Worm (Caenorhabditis elegans) whole organism, L1 larva: ENCODE measurements around the gene K01A6.4.

ENCODE experiments used
- C04F5.9 ChIP-seq: sonication (generic microtip); optimal IDR thresholded peaks from 2 replicates; lab custom pipeline; 2016; ENCODE audit warnings: missing genetic modification characterization, missing compliant biosample characterization
- ceh-8 ChIP-seq: fragments of 200-800 bp; sonication (Bioruptor generic); optimal IDR thresholded peaks from 2 replicates; lab custom pipeline; 2018; ENCODE audit warnings: mild to moderate bottlenecking, missing genetic modification characterization, moderate library complexity, missing compliant biosample characterization
- ces-1 ChIP-seq: fragments of 150-350 bp; optimal IDR thresholded peaks from 2 replicates; lab custom pipeline; 2014; ENCODE audit warnings: missing biosample characterization, missing genetic modification reagents, missing genetic modification characterization
- dpl-1 ChIP-seq, 3 experiments: fragments of 150-350 bp in 2 of 3; sonication (generic microtip) in 1 of 3; optimal IDR thresholded peaks; 2 replicates each; lab custom pipeline; 2014 to 2017; ENCODE audit warnings: missing biosample characterization in 3 of 3, missing genetic modification characterization in 3 of 3, missing genetic modification reagents in 3 of 3
- dsc-1 ChIP-seq: sonication (generic microtip); optimal IDR thresholded peaks from 2 replicates; lab custom pipeline; 2016; ENCODE audit warnings: mild to moderate bottlenecking, missing genetic modification characterization, missing compliant biosample characterization
- elt-2 ChIP-seq: sonication (generic microtip); optimal IDR thresholded peaks from 2 replicates; lab custom pipeline; 2016; ENCODE audit warnings: missing genetic modification characterization, mild to moderate bottlenecking, inconsistent platforms, missing compliant biosample characterization, missing genetic modification reagents
- elt-3 ChIP-seq, 6 experiments: fragments of 150-350 bp in 1 of 6; sonication (generic microtip); optimal IDR thresholded peaks; 2 replicates each; lab custom pipeline; 2017 to 2018; ENCODE audit warnings: missing biosample characterization in 6 of 6, missing genetic modification characterization in 6 of 6, inconsistent platforms in 1 of 6
- ets-5 ChIP-seq: fragments of 200-800 bp; sonication (Bioruptor generic); IDR thresholded peaks from 2 replicates; pipeline ENCODE4 v1.3.6; 2022; ENCODE audit warnings: missing genetic modification characterization, missing compliant biosample characterization
- fkh-10 ChIP-seq: sonication (generic microtip); optimal IDR thresholded peaks from 2 replicates; lab custom pipeline; 2017; ENCODE audit warnings: missing biosample characterization, missing genetic modification reagents, missing genetic modification characterization
- fkh-4 ChIP-seq: sonication (generic microtip); optimal IDR thresholded peaks from 2 replicates; lab custom pipeline; 2016; ENCODE audit warnings: missing compliant biosample characterization, missing genetic modification characterization, borderline replicate concordance
- fkh-8 ChIP-seq: sonication (generic microtip); optimal IDR thresholded peaks from 2 replicates; lab custom pipeline; 2016; ENCODE audit warnings: mild to moderate bottlenecking, missing genetic modification characterization, missing compliant biosample characterization
- grh-1 ChIP-seq: fragments of 200-800 bp; sonication (Bioruptor generic); IDR thresholded peaks from 2 replicates; pipeline ENCODE4 v1.3.6; 2022; ENCODE audit warnings: missing genetic modification reagents, missing genetic modification characterization, missing compliant biosample characterization
- hlh-17 ChIP-seq: fragments of 200-800 bp; sonication (Bioruptor generic); optimal IDR thresholded peaks from 2 replicates; lab custom pipeline; 2018; ENCODE audit warnings: missing genetic modification characterization, mild to moderate bottlenecking, missing compliant biosample characterization, moderate library complexity, borderline replicate concordance
- hlh-4 ChIP-seq: sonication (generic microtip); optimal IDR thresholded peaks from 2 replicates; lab custom pipeline; 2016; ENCODE audit warnings: mild to moderate bottlenecking, missing genetic modification characterization, missing compliant biosample characterization
- hpl-2 ChIP-seq: fragments of 150-350 bp; optimal IDR thresholded peaks from 2 replicates; lab custom pipeline; 2014; ENCODE audit warnings: missing biosample characterization, missing genetic modification reagents, missing genetic modification characterization
- irx-1 ChIP-seq: sonication (generic microtip); optimal IDR thresholded peaks from 2 replicates; lab custom pipeline; 2016; ENCODE audit warnings: missing genetic modification characterization, missing compliant biosample characterization
- lin-13 ChIP-seq: fragments of 150-350 bp; optimal IDR thresholded peaks from 2 replicates; lab custom pipeline; 2014; ENCODE audit warnings: missing biosample characterization, missing genetic modification reagents, missing genetic modification characterization
- lin-14 ChIP-seq: fragments of 200-800 bp; sonication (Bioruptor generic); optimal IDR thresholded peaks from 2 replicates; lab custom pipeline; 2018; ENCODE audit warnings: mild to moderate bottlenecking, missing genetic modification characterization, moderate library complexity, missing compliant biosample characterization
- lin-35 ChIP-seq, 2 experiments: fragments of 150-350 bp; optimal IDR thresholded peaks; 2 replicates each; lab custom pipeline; 2014; ENCODE audit warnings: missing biosample characterization in 2 of 2, missing genetic modification characterization in 2 of 2, missing genetic modification reagents in 2 of 2
- lsy-2 ChIP-seq, 2 experiments: fragments of 150-350 bp; optimal IDR thresholded peaks; 2 replicates each; lab custom pipeline; 2014; ENCODE audit warnings: missing biosample characterization in 2 of 2, missing genetic modification characterization in 2 of 2
- mab-9 ChIP-seq: fragments of 200-800 bp; sonication (Bioruptor generic); IDR thresholded peaks from 2 replicates; pipeline ENCODE4 v1.3.6; 2022; ENCODE audit warnings: missing genetic modification reagents, missing genetic modification characterization, missing compliant biosample characterization
- mef-2 ChIP-seq: fragments of 150-350 bp; optimal IDR thresholded peaks from 2 replicates; lab custom pipeline; 2014; ENCODE audit warnings: missing biosample characterization, missing genetic modification characterization
- mep-1 ChIP-seq: fragments of 150-350 bp; optimal IDR thresholded peaks from 2 replicates; lab custom pipeline; 2014; ENCODE audit warnings: missing biosample characterization, missing genetic modification characterization
- nhr-12 ChIP-seq: sonication (generic microtip); optimal IDR thresholded peaks from 2 replicates; lab custom pipeline; 2017; ENCODE audit warnings: missing biosample characterization, missing genetic modification characterization
- nhr-19 ChIP-seq: fragments of 200-800 bp; sonication (Bioruptor generic); conservative IDR thresholded peaks from 2 replicates; pipeline ENCODE4 v1.3.6; 2022; ENCODE audit warnings: missing genetic modification characterization, missing compliant biosample characterization
- nhr-20 ChIP-seq: sonication (generic microtip); optimal IDR thresholded peaks from 2 replicates; lab custom pipeline; 2016; ENCODE audit warnings: mild to moderate bottlenecking, missing genetic modification characterization, missing compliant biosample characterization
- nhr-28 ChIP-seq: fragments of 150-350 bp; optimal IDR thresholded peaks from 2 replicates; lab custom pipeline; 2014; ENCODE audit warnings: missing biosample characterization, missing genetic modification characterization
- nhr-47 ChIP-seq: sonication (generic microtip); optimal IDR thresholded peaks from 2 replicates; lab custom pipeline; 2016; ENCODE audit warnings: mild to moderate bottlenecking, missing genetic modification characterization, moderate library complexity, missing compliant biosample characterization
- nhr-71 ChIP-seq: sonication (generic microtip); optimal IDR thresholded peaks from 2 replicates; lab custom pipeline; 2016; ENCODE audit warnings: mild to moderate bottlenecking, missing genetic modification characterization, moderate library complexity, missing compliant biosample characterization
- nhr-84 ChIP-seq: sonication (generic microtip); optimal IDR thresholded peaks from 2 replicates; lab custom pipeline; 2017; ENCODE audit warnings: missing biosample characterization, missing genetic modification characterization
- nhr-85 ChIP-seq: sonication (generic microtip); peaks from one replicate; lab custom pipeline; 2016; ENCODE audit warnings: missing genetic modification characterization, inconsistent platforms, missing compliant biosample characterization
- nhr-90 ChIP-seq: sonication (generic microtip); optimal IDR thresholded peaks from 2 replicates; lab custom pipeline; 2016; ENCODE audit warnings: mild to moderate bottlenecking, missing genetic modification characterization, missing compliant biosample characterization; ENCODE audit not compliant: poor library complexity
- pax-3 ChIP-seq: fragments of 200-800 bp; sonication (Bioruptor generic); optimal IDR thresholded peaks from 2 replicates; lab custom pipeline; 2018; ENCODE audit warnings: mild to moderate bottlenecking, missing genetic modification characterization, moderate library complexity, missing compliant biosample characterization
- pqm-1 ChIP-seq: sonication (generic microtip); optimal IDR thresholded peaks from 3 replicates; lab custom pipeline; 2017; ENCODE audit warnings: missing biosample characterization, missing genetic modification characterization
- rnt-1 ChIP-seq: sonication (generic microtip); optimal IDR thresholded peaks from 2 replicates; lab custom pipeline; 2016; ENCODE audit warnings: mild to moderate bottlenecking, missing genetic modification characterization, moderate library complexity, missing compliant biosample characterization
- skn-1 ChIP-seq: fragments of 150-350 bp; optimal IDR thresholded peaks from 2 replicates; lab custom pipeline; 2014; ENCODE audit warnings: missing biosample characterization, missing genetic modification characterization
- snu-23 ChIP-seq: sonication (generic microtip); optimal IDR thresholded peaks from 2 replicates; lab custom pipeline; 2016; ENCODE audit warnings: missing genetic modification characterization, missing compliant biosample characterization
- sptf-1 ChIP-seq: fragments of 150-350 bp; optimal IDR thresholded peaks from 2 replicates; lab custom pipeline; 2014; ENCODE audit warnings: missing biosample characterization, missing genetic modification characterization
- swsn-7 ChIP-seq: sonication (generic microtip); optimal IDR thresholded peaks from 2 replicates; lab custom pipeline; 2016; ENCODE audit warnings: missing genetic modification characterization, missing compliant biosample characterization
- unc-30 ChIP-seq: sonication (generic microtip); optimal IDR thresholded peaks from 2 replicates; lab custom pipeline; 2017; ENCODE audit warnings: missing biosample characterization, missing genetic modification characterization
- unc-86 ChIP-seq: sonication (generic microtip); optimal IDR thresholded peaks from 2 replicates; lab custom pipeline; 2016; ENCODE audit warnings: missing genetic modification characterization, missing compliant biosample characterization
- xbp-1 ChIP-seq: sonication (generic microtip); optimal IDR thresholded peaks from 2 replicates; lab custom pipeline; 2016; ENCODE audit warnings: missing genetic modification characterization, missing compliant biosample characterization
- zag-1 ChIP-seq: fragments of 150-350 bp; optimal IDR thresholded peaks from 2 replicates; lab custom pipeline; 2014; ENCODE audit warnings: missing biosample characterization, missing genetic modification characterization

The K01A6.4 gene

DNA sequence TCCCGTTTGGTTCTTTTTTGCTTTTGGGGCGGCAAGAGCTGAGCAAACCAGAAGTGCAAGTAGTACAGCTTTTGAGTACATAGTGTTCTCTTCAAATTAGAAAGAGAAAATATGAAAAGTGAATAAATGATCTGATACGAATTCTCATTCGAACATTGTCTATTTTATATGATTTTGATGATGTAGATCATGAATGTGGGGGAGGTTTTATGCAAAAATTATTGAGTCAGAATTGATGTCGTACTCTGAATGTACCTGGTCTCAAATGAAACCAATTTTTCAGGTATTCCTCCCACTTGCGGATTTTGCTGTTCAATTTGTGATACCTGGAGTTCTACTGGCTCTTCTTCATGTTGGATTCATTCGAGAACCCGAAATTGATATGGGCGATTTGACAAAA, at the start of gene K01A6.4:
Gene K01A6.4 (minus strand): TSS at position 101 of the 400 bp plus-strand sequence.
- TF ChIP-seq elt-3 (tag; optimal IDR thresholded peaks at IDR 0.05; lab: Kevin White, UChicago) = no peak
- no peak for TF ChIP-seq fkh-8

ce11 chrIV:11788383-11788963, 48.4 kb upstream of the K01A6.4 start:
- TF ChIP-seq zag-1 (tag; lab: Kevin White, UChicago) (peak; percentile 29), lsy-2 (tag; optimal IDR thresholded peaks at IDR 0.05; lab: Kevin White, UChicago) (peak in 1 of 2 experiments; percentile 9), lin-35 (GFP tag; optimal IDR thresholded peaks at IDR 0.05; lab: Kevin White, UChicago) (peak in 1 of 2 experiments; percentile 4), nhr-28 (no peak), unc-30 (tag; lab: Kevin White, UChicago) (no peak), ces-1 (GFP tag; lab: Kevin White, UChicago) (peak; percentile 83), grh-1 (GFP tag; lab: Robert Waterston, UW) (no peak), dpl-1 (GFP tag; optimal IDR thresholded peaks at IDR 0.05; lab: Kevin White, UChicago) (no peak), mep-1 (tag; lab: Kevin White, UChicago) (peak; percentile 39), nhr-71 (tag; lab: Kevin White, UChicago) (peak; percentile 14), unc-86 (tag; lab: Kevin White, UChicago) (peak; percentile 27), nhr-47 (tag; lab: Kevin White, UChicago) (peak; percentile 5), ceh-8 (GFP tag; lab: Kevin White, UChicago) (no peak), nhr-20 (tag; lab: Kevin White, UChicago) (no peak), fkh-10 (GFP tag; lab: Kevin White, UChicago) (peak; percentile 73), lin-14 (peak; percentile 84)

- peak; percentile 66 for TF ChIP-seq dsc-1 (tag; lab: Kevin White, UChicago)
- no peak for TF ChIP-seq dpl-1 (GFP tag; optimal IDR thresholded peaks at IDR 0.05; lab: Kevin White, UChicago)
- no peak for TF ChIP-seq hlh-4 (tag; lab: Kevin White, UChicago)
- TF ChIP-seq ets-5 (GFP tag; lab: Robert Waterston, UW) = no peak
- TF ChIP-seq, all 84 proteins: peak for 1
Measured at ce11 chrIV:11787793-11788192, 47.7 kb upstream of the K01A6.4 start.

DNA sequence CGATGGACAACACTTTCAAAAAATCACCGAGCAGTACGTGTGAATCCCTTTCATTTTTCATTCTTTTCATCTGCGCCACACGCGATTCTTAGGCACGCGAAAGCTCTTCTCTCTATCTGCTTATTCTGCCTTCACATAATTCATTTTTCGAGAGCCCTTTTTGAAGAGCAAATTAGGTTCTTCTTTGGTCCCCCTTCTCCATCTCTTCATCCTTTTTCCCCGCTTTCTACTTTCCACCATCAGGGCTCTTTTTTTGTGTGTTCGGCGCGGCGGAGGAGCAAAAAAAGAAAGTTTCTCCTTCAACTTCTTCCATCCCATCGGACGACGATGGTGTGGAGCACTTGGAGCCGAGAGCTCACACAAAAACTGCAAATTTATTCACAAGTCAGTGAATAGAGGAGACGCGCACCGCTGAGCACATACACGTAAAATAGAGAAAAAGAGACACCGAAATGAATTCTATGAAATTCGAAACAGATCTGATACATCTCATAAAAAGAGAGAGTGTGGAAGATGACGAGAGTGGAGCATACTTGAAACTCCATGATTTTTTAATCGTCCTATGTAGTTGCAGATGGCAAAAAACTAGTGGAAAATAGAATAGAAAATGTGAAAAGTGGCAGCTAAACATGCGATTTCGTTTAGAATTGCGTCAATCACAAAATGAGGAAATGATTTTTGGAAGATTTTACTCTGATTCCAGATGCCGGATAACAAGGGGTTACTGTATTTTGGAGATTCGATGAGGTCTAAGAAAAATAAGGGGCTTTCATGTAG, 45.1 kb upstream of the K01A6.4 start:
- TF ChIP-seq mef-2 (tag; lab: Kevin White, UChicago) (no peak), dpl-1 (GFP tag; optimal IDR thresholded peaks at IDR 0.05; lab: Kevin White, UChicago) (no peak), swsn-7 (tag; lab: Kevin White, UChicago) (no peak), hlh-17 (GFP tag; lab: Kevin White, UChicago) (no peak), nhr-12 (tag; lab: Kevin White, UChicago) (no peak), unc-30 (tag; lab: Kevin White, UChicago) (no peak), ces-1 (GFP tag; lab: Kevin White, UChicago) (peak; percentile 11), hpl-2 (no peak), rnt-1 (tag; lab: Kevin White, UChicago) (no peak), unc-86 (tag; lab: Kevin White, UChicago) (peak; percentile 46), hlh-4 (tag; lab: Kevin White, UChicago) (no peak), pax-3 (tag; lab: Kevin White, UChicago) (no peak), C04F5.9 (tag; lab: Kevin White, UChicago) (no peak), sptf-1 (tag; lab: Kevin White, UChicago) (no peak), nhr-85 (tag; lab: Kevin White, UChicago) (no peak), fkh-4 (tag; lab: Kevin White, UChicago) (peak; percentile 90), skn-1 (tag; lab: Kevin White, UChicago) (no peak), snu-23 (no peak), nhr-84 (tag; lab: Kevin White, UChicago) (no peak), lin-13 (no peak), lin-14 (peak; percentile 58), dsc-1 (tag; lab: Kevin White, UChicago) (peak; percentile 98), nhr-47 (tag; lab: Kevin White, UChicago) (no peak), elt-2 (tag; lab: Kevin White, UChicago) (no peak), irx-1 (tag; lab: Kevin White, UChicago) (no peak), xbp-1 (tag; lab: Kevin White, UChicago) (no peak), nhr-90 (no peak), nhr-19 (GFP tag; lab: Robert Waterston, UW) (no peak), mab-9 (GFP tag; lab: Robert Waterston, UW) (no peak), pqm-1 (tag; lab: Kevin White, UChicago) (no peak)
